Worm (Caenorhabditis elegans) whole organism, L1 larva: ENCODE results near the gene Y37H2C.4.

Experiments used
- ama-1 ChIP-seq: fragments of 150-350 bp; optimal IDR thresholded peaks from 2 replicates; lab custom pipeline; 2014
- ceh-82 ChIP-seq, 3 experiments: fragments of 150-350 bp in 1 of 3; sonication (generic microtip) in 2 of 3; optimal IDR thresholded peaks; 2 replicates each; lab custom pipeline; 2014 to 2017; ENCODE audit warnings: missing biosample characterization in 3 of 3, missing genetic modification characterization in 3 of 3
- ets-5 ChIP-seq: fragments of 200-800 bp; sonication (Bioruptor generic); IDR thresholded peaks from 2 replicates; pipeline ENCODE4 v1.3.6; 2022; ENCODE audit warnings: missing genetic modification characterization, missing compliant biosample characterization
- fos-1 ChIP-seq: fragments of 150-350 bp; optimal IDR thresholded peaks from 2 replicates; lab custom pipeline; 2014; ENCODE audit warnings: missing biosample characterization, missing genetic modification characterization
- hlh-4 ChIP-seq: sonication (generic microtip); optimal IDR thresholded peaks from 2 replicates; lab custom pipeline; 2016; ENCODE audit warnings: mild to moderate bottlenecking, missing genetic modification characterization, missing compliant biosample characterization
- jun-1 ChIP-seq: fragments of 150-350 bp; optimal IDR thresholded peaks from 2 replicates; lab custom pipeline; 2014; ENCODE audit warnings: missing biosample characterization, missing genetic modification reagents, missing genetic modification characterization
- lin-39 ChIP-seq: fragments of 150-350 bp; optimal IDR thresholded peaks from 2 replicates; lab custom pipeline; 2014; ENCODE audit warnings: missing biosample characterization, missing genetic modification reagents, missing genetic modification characterization
- mef-2 ChIP-seq: fragments of 150-350 bp; optimal IDR thresholded peaks from 2 replicates; lab custom pipeline; 2014; ENCODE audit warnings: missing biosample characterization, missing genetic modification characterization
- pag-3 ChIP-seq: sonication (generic microtip); optimal IDR thresholded peaks from 2 replicates; lab custom pipeline; 2017; ENCODE audit warnings: missing genetic modification characterization, mild to moderate bottlenecking, missing compliant biosample characterization, antibody characterized with exemption, borderline replicate concordance; ENCODE audit not compliant: insufficient read depth
- snpc-4 ChIP-seq: fragments of 150-350 bp; optimal IDR thresholded peaks from 2 replicates; lab custom pipeline; 2014; ENCODE audit warnings: missing biosample characterization, missing genetic modification characterization
- sox-4 ChIP-seq: sonication (generic microtip); optimal IDR thresholded peaks from 2 replicates; lab custom pipeline; 2016; ENCODE audit warnings: missing genetic modification characterization, missing compliant biosample characterization
- tbx-2 ChIP-seq: sonication (generic microtip); optimal IDR thresholded peaks from 2 replicates; lab custom pipeline; 2016; ENCODE audit warnings: missing genetic modification characterization, missing compliant biosample characterization
- unc-130 ChIP-seq: fragments of 150-350 bp; optimal IDR thresholded peaks from 2 replicates; lab custom pipeline; 2017; ENCODE audit warnings: missing biosample characterization, missing genetic modification characterization, inconsistent platforms

DNA sequence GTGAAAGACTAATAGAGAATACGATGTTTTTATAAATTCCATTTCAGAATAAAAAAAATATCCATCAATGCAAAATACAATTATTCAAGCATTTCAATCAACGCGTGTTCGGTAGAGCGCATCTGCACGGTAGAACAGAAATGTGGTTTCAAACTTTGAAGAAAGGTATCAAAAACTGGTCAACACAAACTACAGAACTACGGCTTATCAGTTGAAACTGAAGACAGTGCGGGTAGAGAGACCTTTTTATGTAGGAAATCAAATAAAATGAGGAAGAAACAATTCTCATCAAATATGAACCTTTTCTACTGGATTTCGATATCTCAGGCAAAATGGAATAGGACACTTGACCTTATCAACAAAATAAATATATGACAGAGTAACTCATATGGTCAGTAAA, 26.1 kb upstream of the Y37H2C.4 start:
- TF ChIP-seq jun-1 (tag; lab: Kevin White, UChicago) (no peak), ceh-82 (tag; optimal IDR thresholded peaks at IDR 0.05; lab: Kevin White, UChicago) (no peak), fos-1 (tag; lab: Kevin White, UChicago) (no peak), hlh-4 (tag; lab: Kevin White, UChicago) (no peak), mef-2 (no peak), ets-5 (GFP tag; lab: Robert Waterston, UW) (no peak), unc-130 (tag; lab: Kevin White, UChicago) (no peak), snpc-4 (tag; lab: Kevin White, UChicago) (no peak), ama-1 (lab: Kevin White, UChicago) (no peak), sox-4 (tag; lab: Kevin White, UChicago) (no peak), pag-3 (tag; lab: Kevin White, UChicago) (no peak), lin-39 (tag; lab: Kevin White, UChicago) (no peak), tbx-2 (no peak)
